Fruit fly (Drosophila melanogaster): ENCODE data around the gene TbCMF46.

- TF ChIP-seq CG8478 (optimal IDR thresholded peaks at IDR 0.05) = no peak
- peak; percentile 95 to 96 for TF ChIP-seq CTCF (optimal IDR thresholded peaks at IDR 0.05)
Observed at dm6 chr2L:9887856-9888269, 36.8 kb downstream of the TbCMF46 start, which contains the start of gene Fkbp59.

Measured in S2 (cell line).